Fruit fly (Drosophila melanogaster) whole organism: ENCODE data around the gene Mo25.

Experiments used
- CG8478 ChIP-seq: fragments of >200 bp; optimal IDR thresholded peaks from 2 replicates; lab custom pipeline; 2018; ENCODE audit warnings: inconsistent platforms
- Dll ChIP-seq: fragments of >200 bp; optimal IDR thresholded peaks from 2 replicates; lab custom pipeline; 2017
- EcR ChIP-seq, 2 experiments: fragments of >200 bp; optimal IDR thresholded peaks; 2 replicates each; lab custom pipeline; 2017; ENCODE audit warnings: missing biosample characterization in 2 of 2, missing genetic modification characterization in 2 of 2, missing genetic modification reagents in 2 of 2
- pan ChIP-seq: fragments of >200 bp; optimal IDR thresholded peaks from 2 replicates; lab custom pipeline; 2017
- psq ChIP-seq: fragments of >200 bp; optimal IDR thresholded peaks from 2 replicates; lab custom pipeline; 2017

DNA sequence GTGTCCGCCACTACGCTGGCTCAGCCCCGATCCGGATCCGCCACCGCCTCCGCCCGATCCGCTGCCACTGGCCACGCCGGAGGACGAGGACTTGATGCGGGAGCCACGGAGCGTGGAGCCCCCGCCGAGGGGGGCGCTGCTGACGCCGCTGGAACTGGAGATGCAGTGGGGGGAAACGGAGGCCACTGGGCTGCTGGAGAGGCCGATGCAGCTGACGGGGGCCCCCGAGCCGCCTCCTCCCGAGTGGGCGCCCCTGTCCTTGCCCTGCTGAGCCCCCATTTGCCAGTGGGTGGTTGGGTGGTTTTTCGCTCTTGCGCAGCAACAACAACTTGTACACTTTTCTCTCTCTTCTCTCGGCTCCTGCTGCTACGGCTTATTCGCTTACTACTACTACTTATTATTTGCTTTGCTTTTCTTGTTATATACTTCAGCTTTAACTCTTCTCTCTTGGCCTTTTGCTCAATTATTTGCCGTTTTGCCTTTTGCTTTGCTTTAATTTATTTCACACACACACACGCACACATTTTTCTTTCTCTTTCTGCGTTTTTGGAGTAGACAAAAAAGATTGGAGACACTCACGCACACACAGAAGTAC lies 31.7 kb upstream of the Mo25 start:
- TF ChIP-seq pan (no peak), psq (no peak), EcR (GFP tag; optimal IDR thresholded peaks at IDR 0.05; lab: Kevin White, UChicago) (no peak), Dll (no peak), CG8478 (lab: Kevin White, UChicago) (no peak)
